Worm (Caenorhabditis elegans): ENCODE results near the gene Y4C6B.3.

DNA sequence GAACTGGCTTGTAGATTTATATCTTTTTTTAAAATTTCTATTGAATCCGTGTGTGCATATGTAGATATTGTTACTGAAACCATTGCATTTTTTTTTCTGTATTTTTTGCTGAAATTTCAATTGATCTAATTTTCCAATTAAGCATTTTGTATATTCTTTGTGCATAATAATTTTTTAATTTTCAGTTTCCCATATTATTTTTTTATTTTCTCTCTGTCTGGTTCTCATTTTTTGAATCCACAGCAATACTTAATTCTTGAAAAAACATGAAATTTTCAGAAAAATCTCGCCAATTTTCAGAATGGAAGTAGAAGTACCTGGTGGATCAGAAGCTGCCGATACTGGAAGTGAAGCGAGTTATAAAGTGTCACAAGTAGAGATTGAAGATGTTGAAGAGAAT is 34.3 kb downstream of the Y4C6B.3 start, which contains the start of gene sand-1:
- TF ChIP-seq klf-2 (GFP tag; conservative IDR thresholded peaks at IDR 0.05), result no peak
- TF ChIP-seq med-1 (GFP tag; optimal IDR thresholded peaks at IDR 0.05; ENCODE audit: insufficient read depth), result no peak
- no peak for TF ChIP-seq ztf-29 (GFP tag; IDR thresholded peaks at IDR 0.05)
- no peak for TF ChIP-seq cog-1 (tag; optimal IDR thresholded peaks at IDR 0.05)
- TF ChIP-seq T22C8.4 (GFP tag; IDR thresholded peaks at IDR 0.05), result no peak
- no peak for TF ChIP-seq ztf-23 (GFP tag; IDR thresholded peaks at IDR 0.05)
- TF ChIP-seq tab-1 (GFP tag; IDR thresholded peaks at IDR 0.05), result no peak
- TF ChIP-seq flt-1 (GFP tag; IDR thresholded peaks at IDR 0.05), result no peak

All from whole organism, midembryonic.